Fruit fly (Drosophila melanogaster): Measurements from ENCODE around the gene RtGEF.

DNA sequence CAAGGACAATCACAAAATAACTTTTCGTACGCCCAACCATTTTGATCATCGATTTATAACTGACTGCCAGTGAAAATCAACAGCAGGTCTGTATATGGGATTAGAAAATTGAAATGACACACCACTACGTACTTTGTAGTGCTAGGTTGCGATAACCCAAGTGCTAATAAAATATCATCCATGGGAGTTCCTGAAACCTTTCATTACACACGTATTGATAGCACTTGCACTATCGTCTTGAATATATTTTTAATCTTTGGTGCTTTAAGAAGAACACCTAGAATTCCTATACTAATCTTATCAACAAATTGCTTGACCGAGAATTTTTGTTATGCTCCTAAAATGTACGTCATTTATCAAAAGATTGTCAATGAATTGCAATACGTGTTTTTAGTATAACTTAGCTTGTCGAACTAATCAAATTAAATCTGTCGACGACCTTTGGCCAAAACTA lies 23.8 kb downstream of the RtGEF start, which contains the start of gene Ugt37A1:
- no peak for TF ChIP-seq usp (GFP tag; optimal IDR thresholded peaks at IDR 0.05)
- TF ChIP-seq psq (optimal IDR thresholded peaks at IDR 0.05), result no peak

Measured in whole organism.